Fruit fly (Drosophila melanogaster) whole organism, embryonic: ENCODE measurements around the gene Trxr1.

Experiments used
- Bdp1 ChIP-seq: fragments of 200-800 bp; sonication (Bioruptor generic); optimal IDR thresholded peaks from 3 replicates; lab custom pipeline; 2016; ENCODE audit warnings: missing biosample characterization, missing genetic modification characterization
- CG1024 ChIP-seq: fragments of 200-800 bp; sonication (Bioruptor generic); IDR thresholded peaks from 2 replicates; pipeline ENCODE4 v1.3.6; 2022; ENCODE audit warnings: missing biosample characterization, missing genetic modification characterization
- CG11504 ChIP-seq: fragments of 200-800 bp; sonication (Bioruptor generic); optimal IDR thresholded peaks from 3 replicates; lab custom pipeline; 2019; ENCODE audit warnings: missing biosample characterization, mild to moderate bottlenecking, missing genetic modification characterization, moderate library complexity
- CG12299 ChIP-seq: fragments of 200-800 bp; sonication (Bioruptor generic); optimal IDR thresholded peaks from 2 replicates; lab custom pipeline; 2018; ENCODE audit warnings: missing biosample characterization, mild to moderate bottlenecking, missing genetic modification characterization
- CG12391 ChIP-seq: fragments of 200-800 bp; sonication (Bioruptor generic); optimal IDR thresholded peaks from 3 replicates; lab custom pipeline; 2018; ENCODE audit warnings: missing biosample characterization, mild to moderate bottlenecking, missing genetic modification characterization, moderate library complexity
- CG12744 ChIP-seq: fragments of 200-800 bp; sonication (Bioruptor generic); optimal IDR thresholded peaks from 2 replicates; lab custom pipeline; 2016; ENCODE audit warnings: missing biosample characterization, missing genetic modification characterization
- CG13123 ChIP-seq: fragments of 200-800 bp; sonication (Bioruptor generic); optimal IDR thresholded peaks from 2 replicates; lab custom pipeline; 2016; ENCODE audit warnings: missing biosample characterization, missing genetic modification characterization
- CG13296 ChIP-seq: fragments of 200-800 bp; sonication (Bioruptor generic); optimal IDR thresholded peaks from 3 replicates; lab custom pipeline; 2018; ENCODE audit warnings: missing biosample characterization, mild to moderate bottlenecking, missing genetic modification characterization
- CG13424 ChIP-seq: fragments of 200-800 bp; sonication (Bioruptor generic); optimal IDR thresholded peaks from 2 replicates; lab custom pipeline; 2019; ENCODE audit warnings: missing biosample characterization, mild to moderate bottlenecking, missing genetic modification characterization, moderate library complexity
- CG14441 ChIP-seq: fragments of 200-800 bp; sonication (Bioruptor generic); IDR thresholded peaks from 2 replicates; pipeline ENCODE4 v1.3.6; 2022; ENCODE audit warnings: missing biosample characterization, missing genetic modification characterization
- CG15073 ChIP-seq: fragments of 200-800 bp; sonication (Bioruptor generic); optimal IDR thresholded peaks from 2 replicates; lab custom pipeline; 2016; ENCODE audit warnings: missing biosample characterization, missing genetic modification characterization
- CG18599 ChIP-seq: fragments of 200-800 bp; sonication (Bioruptor generic); optimal IDR thresholded peaks from 3 replicates; lab custom pipeline; 2017; ENCODE audit warnings: missing biosample characterization, missing genetic modification characterization, mild to moderate bottlenecking, moderate library complexity, missing genetic modification reagents
- CG18764 ChIP-seq: fragments of 200-800 bp; sonication (Bioruptor generic); optimal IDR thresholded peaks from 3 replicates; lab custom pipeline; 2016; ENCODE audit warnings: missing biosample characterization, missing genetic modification characterization
- CG2116 ChIP-seq: fragments of 200-800 bp; sonication (Bioruptor generic); optimal IDR thresholded peaks from 3 replicates; lab custom pipeline; 2018; ENCODE audit warnings: missing biosample characterization, mild to moderate bottlenecking, missing genetic modification characterization
- CG2202 ChIP-seq: fragments of 200-800 bp; sonication (Bioruptor generic); optimal IDR thresholded peaks from 2 replicates; lab custom pipeline; 2018; ENCODE audit warnings: missing biosample characterization, mild to moderate bottlenecking, missing genetic modification characterization
- CG3065 ChIP-seq: fragments of 200-800 bp; sonication (Bioruptor generic); optimal IDR thresholded peaks from 2 replicates; lab custom pipeline; 2016; ENCODE audit warnings: missing biosample characterization, missing genetic modification characterization
- CG3163 ChIP-seq: fragments of 200-800 bp; sonication (Bioruptor generic); optimal IDR thresholded peaks from 3 replicates; lab custom pipeline; 2016; ENCODE audit warnings: missing biosample characterization, missing genetic modification characterization
- CG32772 ChIP-seq: fragments of 200-800 bp; sonication (Bioruptor generic); IDR thresholded peaks from 2 replicates; pipeline ENCODE4 v1.3.6; 2022; ENCODE audit warnings: missing biosample characterization, missing genetic modification characterization
- CG3407 ChIP-seq: fragments of 200-800 bp; sonication (Bioruptor generic); optimal IDR thresholded peaks from 2 replicates; lab custom pipeline; 2018; ENCODE audit warnings: missing biosample characterization, mild to moderate bottlenecking, missing genetic modification characterization
- CG4328 ChIP-seq: fragments of 200-800 bp; sonication (Bioruptor generic); optimal IDR thresholded peaks from 3 replicates; lab custom pipeline; 2017; ENCODE audit warnings: missing biosample characterization, missing genetic modification reagents, missing genetic modification characterization
- CG6683 ChIP-seq: fragments of 200-800 bp; sonication (Bioruptor generic); optimal IDR thresholded peaks from 2 replicates; lab custom pipeline; 2017; ENCODE audit warnings: missing biosample characterization, mild to moderate bottlenecking, missing genetic modification characterization, missing genetic modification reagents
- CG7357 ChIP-seq: fragments of 200-800 bp; sonication (Bioruptor generic); IDR thresholded peaks from 3 replicates; pipeline ENCODE4 v1.3.6; 2022; ENCODE audit warnings: missing biosample characterization, missing genetic modification characterization
- CG7928 ChIP-seq: fragments of 200-800 bp; sonication (Bioruptor generic); optimal IDR thresholded peaks from 2 replicates; lab custom pipeline; 2017; ENCODE audit warnings: missing biosample characterization, mild to moderate bottlenecking, missing genetic modification characterization
- Deaf1 ChIP-seq: fragments of 200-800 bp; optimal IDR thresholded peaks from 3 replicates; lab custom pipeline; 2019; ENCODE audit warnings: missing biosample characterization, mild to moderate bottlenecking, missing genetic modification characterization, moderate library complexity
- E2f2 ChIP-seq: fragments of 200-800 bp; sonication (Bioruptor generic); IDR thresholded peaks from 2 replicates; pipeline ENCODE4 v1.3.6; 2022; ENCODE audit warnings: missing biosample characterization, missing genetic modification characterization
- Hand ChIP-seq: fragments of 200-800 bp; sonication (Bioruptor generic); optimal IDR thresholded peaks from 2 replicates; lab custom pipeline; 2017; ENCODE audit warnings: mild to moderate bottlenecking, missing biosample characterization, missing genetic modification reagents, missing genetic modification characterization
- Lhr ChIP-seq: fragments of 200-800 bp; sonication (Bioruptor generic); optimal IDR thresholded peaks from 3 replicates; lab custom pipeline; 2017; ENCODE audit warnings: mild to moderate bottlenecking, missing biosample characterization, missing genetic modification reagents, missing genetic modification characterization
- Mes4 ChIP-seq: fragments of 200-800 bp; sonication (Bioruptor generic); optimal IDR thresholded peaks from 2 replicates; lab custom pipeline; 2016; ENCODE audit warnings: missing biosample characterization, missing genetic modification characterization
- Optix ChIP-seq: fragments of 200-800 bp; sonication (Bioruptor generic); IDR thresholded peaks from 3 replicates; pipeline ENCODE4 v1.3.6; 2022; ENCODE audit warnings: missing biosample characterization, missing genetic modification characterization
- Rx ChIP-seq: fragments of 200-800 bp; sonication (Bioruptor generic); IDR thresholded peaks from 2 replicates; pipeline ENCODE4 v1.3.6; 2022; ENCODE audit warnings: missing biosample characterization, missing genetic modification characterization
- Spps ChIP-seq: fragments of 200-800 bp; sonication (Bioruptor generic); optimal IDR thresholded peaks from 2 replicates; lab custom pipeline; 2018; ENCODE audit warnings: missing biosample characterization, mild to moderate bottlenecking, missing genetic modification characterization
- ara ChIP-seq: fragments of 200-800 bp; sonication (Bioruptor generic); IDR thresholded peaks from 2 replicates; pipeline ENCODE4 v1.3.6; 2022; ENCODE audit warnings: missing biosample characterization, missing genetic modification characterization
- bcd ChIP-seq: fragments of 200-800 bp; sonication (Bioruptor generic); optimal IDR thresholded peaks from 2 replicates; lab custom pipeline; 2017; ENCODE audit warnings: missing biosample characterization, mild to moderate bottlenecking, missing genetic modification characterization
- bsh ChIP-seq, 2 experiments: fragments of 200-800 bp; sonication (Bioruptor generic); optimal IDR thresholded peaks; 2 replicates each; lab custom pipeline; 2017 to 2018; ENCODE audit warnings: mild to moderate bottlenecking in 2 of 2, missing biosample characterization in 2 of 2, missing genetic modification characterization in 2 of 2, moderate library complexity in 1 of 2
- dmrt99B ChIP-seq: fragments of 200-800 bp; sonication (Bioruptor generic); optimal IDR thresholded peaks from 2 replicates; lab custom pipeline; 2018; ENCODE audit warnings: missing biosample characterization, mild to moderate bottlenecking, missing genetic modification characterization, moderate library complexity
- dpn ChIP-seq, 2 experiments: fragments of 200-800 bp; sonication (Bioruptor generic); optimal IDR thresholded peaks; 3 replicates each; lab custom pipeline; 2016; ENCODE audit warnings: missing biosample characterization in 2 of 2, missing genetic modification characterization in 2 of 2
- en ChIP-seq: fragments of 200-800 bp; sonication (Bioruptor generic); optimal IDR thresholded peaks from 2 replicates; lab custom pipeline; 2016; ENCODE audit warnings: missing biosample characterization, missing genetic modification characterization
- hth ChIP-seq: fragments of >200 bp; optimal IDR thresholded peaks from 2 replicates; lab custom pipeline; 2017; ENCODE audit warnings: inconsistent platforms
- lov ChIP-seq, 2 experiments: fragments of 200-800 bp in 1 of 2; fragments of >200 bp in 1 of 2; sonication (Bioruptor generic) in 1 of 2; IDR thresholded peaks in 1 of 2; optimal IDR thresholded peaks in 1 of 2; 2 replicates in 1 of 2; 3 replicates in 1 of 2; pipeline versions ENCODE4 v1.3.6 to Lab custom; 2017 to 2022; ENCODE audit warnings: missing biosample characterization in 1 of 2, missing genetic modification characterization in 1 of 2
- mirr ChIP-seq: fragments of 200-800 bp; sonication (Bioruptor generic); optimal IDR thresholded peaks from 3 replicates; lab custom pipeline; 2018; ENCODE audit warnings: missing biosample characterization, mild to moderate bottlenecking, missing genetic modification characterization
- nerfin-1 ChIP-seq: fragments of 200-800 bp; sonication (Bioruptor generic); optimal IDR thresholded peaks from 3 replicates; lab custom pipeline; 2019; ENCODE audit warnings: missing biosample characterization, mild to moderate bottlenecking, missing genetic modification characterization, moderate library complexity
- pfk ChIP-seq: fragments of 200-800 bp; sonication (Bioruptor generic); optimal IDR thresholded peaks from 2 replicates; lab custom pipeline; 2018; ENCODE audit warnings: missing biosample characterization, mild to moderate bottlenecking, missing genetic modification characterization, moderate library complexity
- pho ChIP-seq: fragments of 200-800 bp; sonication (Bioruptor generic); optimal IDR thresholded peaks from 2 replicates; lab custom pipeline; 2016; ENCODE audit warnings: missing biosample characterization, missing genetic modification characterization
- ranshi ChIP-seq: fragments of 200-800 bp; sonication (Bioruptor generic); IDR thresholded peaks from 2 replicates; pipeline ENCODE4 v1.3.6; 2022; ENCODE audit warnings: missing biosample characterization, missing genetic modification characterization
- shn ChIP-seq: fragments of 200-800 bp; sonication (Bioruptor generic); optimal IDR thresholded peaks from 3 replicates; lab custom pipeline; 2016; ENCODE audit warnings: missing biosample characterization, missing genetic modification characterization
- tap ChIP-seq: fragments of 200-800 bp; optimal IDR thresholded peaks from 3 replicates; lab custom pipeline; 2019; ENCODE audit warnings: missing biosample characterization, mild to moderate bottlenecking, missing genetic modification characterization, moderate library complexity
- trem ChIP-seq: fragments of 200-800 bp; optimal IDR thresholded peaks from 3 replicates; lab custom pipeline; 2019; ENCODE audit warnings: missing biosample characterization, mild to moderate bottlenecking, missing genetic modification characterization, moderate library complexity
- tx ChIP-seq: fragments of 200-800 bp; sonication (Bioruptor generic); optimal IDR thresholded peaks from 2 replicates; lab custom pipeline; 2016; ENCODE audit warnings: missing biosample characterization, missing genetic modification characterization
- z ChIP-seq: fragments of 200-800 bp; sonication (Bioruptor generic); IDR thresholded peaks from 3 replicates; pipeline ENCODE4 v1.3.6; 2022; ENCODE audit warnings: missing biosample characterization, missing genetic modification characterization

Trxr1 gene

dm6 chrX:8229918-8230699 lies 12.2 kb upstream of the Trxr1 start (continued):
- TF ChIP-seq bsh (GFP tag; optimal IDR thresholded peaks at IDR 0.05; lab: Kevin White, UChicago) (peak in 1 of 2 experiments; percentile 64), CG15073 (GFP tag; lab: Kevin White, UChicago) (no peak), shn (GFP tag; lab: Kevin White, UChicago) (no peak), ara (GFP tag; lab: Robert Waterston, UW) (0 out of 2 replicates have a peak, but pooled peaks have one; percentile 42), mirr (GFP tag; lab: Kevin White, UChicago) (peak; percentile 72), E2f2 (GFP tag; lab: Robert Waterston, UW) (peak; percentile 17; the same call in 1 of the 2 replicates), bcd (GFP tag; lab: Kevin White, UChicago) (peak; percentile 56), CG12299 (peak; percentile 43), CG1024 (peak; percentile 19; the same call in 1 of the 2 replicates), CG32772 (GFP tag; lab: Robert Waterston, UW) (no peak), dpn (GFP tag; optimal IDR thresholded peaks at IDR 0.05; lab: Kevin White, UChicago) (peak; percentile 12 to 19), CG3065 (GFP tag; lab: Kevin White, UChicago) (peak; percentile 1), tx (GFP tag; lab: Kevin White, UChicago) (peak; percentile 16), CG7928 (peak; percentile 31), z (GFP tag; lab: Robert Waterston, UW) (no peak), hth (lab: Kevin White, UChicago) (no peak), CG14441 (GFP tag; lab: Robert Waterston, UW) (no peak), CG11504 (tag; lab: Kevin White, UChicago) (peak; percentile 34), tap (peak; percentile 44), pfk (peak; percentile 23), Spps (tag; lab: Kevin White, UChicago) (peak; percentile 39), CG3407 (GFP tag; lab: Kevin White, UChicago) (peak; percentile 80), Optix (GFP tag; lab: Robert Waterston, UW) (no peak), CG12744 (GFP tag; lab: Kevin White, UChicago) (peak; percentile 8), pho (GFP tag; lab: Kevin White, UChicago) (peak; percentile 25), nerfin-1 (tag; lab: Kevin White, UChicago) (peak; percentile 55), CG13424 (peak; percentile 39), dmrt99B (peak; percentile 24), Mes4 (GFP tag; lab: Kevin White, UChicago) (peak; percentile 29), Deaf1 (no peak), CG18599 (peak; percentile 74), CG18764 (peak; percentile 13), Lhr (GFP tag; lab: Kevin White, UChicago) (peak; percentile 44), CG3163 (GFP tag; lab: Kevin White, UChicago) (peak; percentile 5), Rx (GFP tag; lab: Robert Waterston, UW) (no peak), CG13123 (GFP tag; lab: Kevin White, UChicago) (peak; percentile 46), CG4328 (peak; percentile 55), trem (tag; lab: Kevin White, UChicago) (peak; percentile 4), Hand (GFP tag; lab: Kevin White, UChicago) (peak; percentile 33), CG2202 (tag; lab: Kevin White, UChicago) (peak; percentile 78), CG6683 (GFP tag; lab: Kevin White, UChicago) (peak; percentile 55), Bdp1 (GFP tag; lab: Kevin White, UChicago) (peak; percentile 33), CG7357 (no peak), CG2116 (GFP tag; lab: Kevin White, UChicago) (peak; percentile 32), ranshi (GFP tag; lab: Robert Waterston, UW) (peak; percentile 43; the same call in 1 of the 2 replicates), lov (optimal IDR thresholded peaks at IDR 0.05; lab: Kevin White, UChicago) (no peak), lov (GFP tag; IDR thresholded peaks at IDR 0.05; lab: Robert Waterston, UW) (no peak), CG12391 (tag; lab: Kevin White, UChicago) (peak; percentile 16), CG13296 (GFP tag; lab: Kevin White, UChicago) (peak; percentile 74), en (GFP tag; lab: Kevin White, UChicago) (peak; percentile 29)
